Fruit fly (Drosophila melanogaster): ENCODE results near the gene soti.

Gene soti

dm6 chr3R:14346838-14347745 lies 34.4 kb downstream of the soti start (continued):
- TF ChIP-seq Eip75B (GFP tag; optimal IDR thresholded peaks at IDR 0.05): peak; percentile 36
- TF ChIP-seq CG4318 (GFP tag; optimal IDR thresholded peaks at IDR 0.05): peak; percentile 52
- peak; percentile 34 for TF ChIP-seq CG10669 (GFP tag; optimal IDR thresholded peaks at IDR 0.05)
- TF ChIP-seq CG8632 (GFP tag; optimal IDR thresholded peaks at IDR 0.05): no peak
- TF ChIP-seq CG15336 (GFP tag; IDR thresholded peaks at IDR 0.05): peak; percentile 55
- peak; percentile 64 for TF ChIP-seq CG10631 (GFP tag; optimal IDR thresholded peaks at IDR 0.05)
- TF ChIP-seq eg (GFP tag; IDR thresholded peaks at IDR 0.05): peak; percentile 33; the same call in 1 of the 3 replicates
- no peak for TF ChIP-seq Hr38 (GFP tag; optimal IDR thresholded peaks at IDR 0.05)
- no peak for TF ChIP-seq CG16779 (tag; optimal IDR thresholded peaks at IDR 0.05)
- TF ChIP-seq svp (GFP tag): peak; percentile 63
- peak; percentile 76 for TF ChIP-seq CG32006 (GFP tag; optimal IDR thresholded peaks at IDR 0.05)
- TF ChIP-seq lz (GFP tag; optimal IDR thresholded peaks at IDR 0.05): peak; percentile 40
- peak; percentile 20 for TF ChIP-seq net (GFP tag; optimal IDR thresholded peaks at IDR 0.05)
- TF ChIP-seq Ets21C (GFP tag; optimal IDR thresholded peaks at IDR 0.05): no peak
- no peak for TF ChIP-seq CG11294 (GFP tag; IDR thresholded peaks at IDR 0.05)
- peak; percentile 45 for TF ChIP-seq CG3919 (GFP tag; optimal IDR thresholded peaks at IDR 0.05)
- no peak for TF ChIP-seq CG6808 (GFP tag; optimal IDR thresholded peaks at IDR 0.05)
- TF ChIP-seq CG6276 (GFP tag; optimal IDR thresholded peaks at IDR 0.05): peak; percentile 26
- peak; percentile 26 for TF ChIP-seq CG34406 (GFP tag; optimal IDR thresholded peaks at IDR 0.05)
- TF ChIP-seq CG11762 (GFP tag; optimal IDR thresholded peaks at IDR 0.05; ENCODE audit: insufficient read depth): no peak
- peak; percentile 2 for TF ChIP-seq CG7368 (GFP tag; optimal IDR thresholded peaks at IDR 0.05)
- peak; percentile 55 for TF ChIP-seq CG8119 (GFP tag; IDR thresholded peaks at IDR 0.05)
- TF ChIP-seq cyc (GFP tag; optimal IDR thresholded peaks at IDR 0.05): no peak
- TF ChIP-seq Hr39 (GFP tag; optimal IDR thresholded peaks at IDR 0.05): no peak
- peak; percentile 8 for TF ChIP-seq spab (GFP tag; optimal IDR thresholded peaks at IDR 0.05)
- TF ChIP-seq pdm3 (GFP tag; optimal IDR thresholded peaks at IDR 0.05): peak; percentile 60
- peak; percentile 47 for TF ChIP-seq achi (GFP tag; optimal IDR thresholded peaks at IDR 0.05)
- peak; percentile 86 for TF ChIP-seq Eip78C (GFP tag)
- TF ChIP-seq fkh (GFP tag; optimal IDR thresholded peaks at IDR 0.05): no peak
- no peak for TF ChIP-seq Eip93F (GFP tag; optimal IDR thresholded peaks at IDR 0.05)
- peak; percentile 35 for TF ChIP-seq esn (GFP tag; optimal IDR thresholded peaks at IDR 0.05)
- TF ChIP-seq vri (GFP tag; optimal IDR thresholded peaks at IDR 0.05): no peak
- TF ChIP-seq fd85E (GFP tag; optimal IDR thresholded peaks at IDR 0.05): no peak

DNA sequence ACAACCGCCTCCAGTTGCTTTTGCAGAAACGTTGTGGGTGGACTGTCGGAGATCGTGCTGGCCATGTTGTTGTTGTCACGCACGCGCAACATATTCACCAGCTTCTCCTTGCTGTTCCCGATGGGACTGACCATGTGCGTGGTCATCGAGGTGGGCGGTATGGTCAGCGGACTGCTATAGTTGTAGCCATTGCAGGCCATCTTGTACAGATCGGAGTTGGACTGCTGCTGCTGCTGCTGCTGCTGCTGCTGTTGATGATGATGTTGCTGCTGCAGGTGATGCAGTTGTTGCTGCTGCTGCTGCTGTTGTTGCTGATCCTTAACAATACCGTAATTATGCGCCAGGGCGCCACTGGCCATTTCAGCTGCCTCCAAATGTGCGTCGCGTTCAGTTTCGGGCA lies 36.7 kb downstream of the soti start:
- TF ChIP-seq CG4318 (GFP tag; optimal IDR thresholded peaks at IDR 0.05): no peak
- no peak for TF ChIP-seq CG10631 (GFP tag; optimal IDR thresholded peaks at IDR 0.05)
- no peak for TF ChIP-seq Eip75B (GFP tag; optimal IDR thresholded peaks at IDR 0.05)
- TF ChIP-seq dsx (GFP tag; optimal IDR thresholded peaks at IDR 0.05; ENCODE audit: poor library complexity, severe bottlenecking): no peak
- TF ChIP-seq Gug (GFP tag; IDR thresholded peaks at IDR 0.05): no peak
- no peak for TF ChIP-seq eg (GFP tag; IDR thresholded peaks at IDR 0.05)
- TF ChIP-seq Blimp-1 (GFP tag; optimal IDR thresholded peaks at IDR 0.05): no peak
- TF ChIP-seq achi (GFP tag; optimal IDR thresholded peaks at IDR 0.05): no peak
- TF ChIP-seq fkh (GFP tag; optimal IDR thresholded peaks at IDR 0.05): no peak
- TF ChIP-seq Hr4 (GFP tag; optimal IDR thresholded peaks at IDR 0.05): no peak
- no peak for TF ChIP-seq CG8119 (GFP tag; IDR thresholded peaks at IDR 0.05)
- TF ChIP-seq Lpt (GFP tag; optimal IDR thresholded peaks at IDR 0.05): no peak
- TF ChIP-seq CG31627 (GFP tag; optimal IDR thresholded peaks at IDR 0.05): no peak
- no peak for TF ChIP-seq cyc (GFP tag; optimal IDR thresholded peaks at IDR 0.05)
- no peak for TF ChIP-seq Eip78C (GFP tag)
- TF ChIP-seq pdm3 (GFP tag; optimal IDR thresholded peaks at IDR 0.05): no peak
- no peak for TF ChIP-seq lz (GFP tag; optimal IDR thresholded peaks at IDR 0.05)
- no peak for TF ChIP-seq Hr39 (GFP tag; optimal IDR thresholded peaks at IDR 0.05)

Measured in whole organism, prepupa.